Fruit fly (Drosophila melanogaster) whole organism, embryonic: Measurements from ENCODE around the gene Faa.
A peak's percentile ranks its signal among the peaks of the same experiment; 100 is the strongest.

Experiments used
- Abd-B ChIP-seq: fragments of 200-800 bp; sonication (Bioruptor generic); optimal IDR thresholded peaks from 2 replicates; lab custom pipeline; 2018; ENCODE audit warnings: missing biosample characterization, mild to moderate bottlenecking, missing genetic modification characterization, moderate library complexity
- CG12071 ChIP-seq: fragments of 200-800 bp; sonication (Bioruptor generic); optimal IDR thresholded peaks from 3 replicates; lab custom pipeline; 2018; ENCODE audit warnings: missing biosample characterization, mild to moderate bottlenecking, missing genetic modification characterization
- CG14860 ChIP-seq: fragments of 200-800 bp; sonication (Bioruptor generic); IDR thresholded peaks from 3 replicates; pipeline ENCODE4 v1.3.6; 2022; ENCODE audit warnings: missing biosample characterization, missing genetic modification characterization; ENCODE audit not compliant: partially characterized antibody
- CG1647 ChIP-seq: fragments of 200-800 bp; sonication (Bioruptor generic); optimal IDR thresholded peaks from 3 replicates; lab custom pipeline; 2016; ENCODE audit warnings: missing biosample characterization, missing genetic modification characterization
- CG16863 ChIP-seq: fragments of 200-800 bp; sonication (Bioruptor generic); optimal IDR thresholded peaks from 3 replicates; lab custom pipeline; 2016; ENCODE audit warnings: missing biosample characterization, missing genetic modification characterization
- CG17328 ChIP-seq: fragments of 200-800 bp; sonication (Bioruptor generic); IDR thresholded peaks from 2 replicates; pipeline ENCODE4 v1.3.6; 2022; ENCODE audit warnings: missing biosample characterization, missing genetic modification characterization
- CG17802 ChIP-seq: fragments of 200-800 bp; sonication (Bioruptor generic); optimal IDR thresholded peaks from 2 replicates; lab custom pipeline; 2018; ENCODE audit warnings: missing biosample characterization, mild to moderate bottlenecking, missing genetic modification characterization, moderate library complexity
- CG18011 ChIP-seq: fragments of 200-800 bp; sonication (Bioruptor generic); optimal IDR thresholded peaks from 2 replicates; lab custom pipeline; 2017; ENCODE audit warnings: missing biosample characterization, missing genetic modification characterization, mild to moderate bottlenecking, moderate library complexity, missing genotype
- CG31224 ChIP-seq: fragments of 200-800 bp; sonication (Bioruptor generic); IDR thresholded peaks from 2 replicates; pipeline ENCODE4 v1.3.6; 2022; ENCODE audit warnings: missing biosample characterization, missing genetic modification characterization
- CG31388 ChIP-seq: fragments of 200-800 bp; sonication (Bioruptor generic); optimal IDR thresholded peaks from 2 replicates; lab custom pipeline; 2016; ENCODE audit warnings: missing biosample characterization, missing genetic modification characterization
- CG32532 ChIP-seq: fragments of 200-800 bp; sonication (Bioruptor generic); IDR thresholded peaks from 2 replicates; pipeline ENCODE4 v1.3.6; 2022; ENCODE audit warnings: missing biosample characterization, missing genetic modification characterization
- CG32767 ChIP-seq: fragments of 200-800 bp; sonication (Bioruptor generic); IDR thresholded peaks from 2 replicates; pipeline ENCODE4 v1.3.6; 2022; ENCODE audit warnings: missing biosample characterization, missing genetic modification characterization
- CG4328 ChIP-seq: fragments of 200-800 bp; sonication (Bioruptor generic); optimal IDR thresholded peaks from 3 replicates; lab custom pipeline; 2017; ENCODE audit warnings: missing biosample characterization, missing genetic modification reagents, missing genetic modification characterization
- CG6791 ChIP-seq: fragments of 200-800 bp; sonication (Bioruptor generic); IDR thresholded peaks from 3 replicates; pipeline ENCODE4 v1.3.6; 2022; ENCODE audit warnings: missing biosample characterization, missing genetic modification characterization; ENCODE audit not compliant: partially characterized antibody
- CG7786 ChIP-seq: fragments of 200-800 bp; sonication (Bioruptor generic); optimal IDR thresholded peaks from 2 replicates; lab custom pipeline; 2016; ENCODE audit warnings: missing biosample characterization, missing genetic modification characterization
- CG8924 ChIP-seq: fragments of 200-800 bp; optimal IDR thresholded peaks from 3 replicates; lab custom pipeline; 2019; ENCODE audit warnings: missing biosample characterization, mild to moderate bottlenecking, missing genetic modification characterization, moderate library complexity
- CG9215 ChIP-seq: fragments of 200-800 bp; sonication (Bioruptor generic); IDR thresholded peaks from 2 replicates; pipeline ENCODE4 v1.3.6; 2022; ENCODE audit warnings: missing biosample characterization, missing genetic modification characterization
- CG9817 ChIP-seq: fragments of 200-800 bp; sonication (Bioruptor generic); optimal IDR thresholded peaks from 2 replicates; lab custom pipeline; 2018; ENCODE audit warnings: missing biosample characterization, mild to moderate bottlenecking, missing genetic modification characterization, moderate library complexity
- CHES-1-like ChIP-seq: fragments of 200-800 bp; sonication (Bioruptor generic); optimal IDR thresholded peaks from 2 replicates; lab custom pipeline; 2016; ENCODE audit warnings: missing biosample characterization, missing genetic modification characterization
- Dip3 ChIP-seq: fragments of 200-800 bp; sonication (Bioruptor generic); optimal IDR thresholded peaks from 3 replicates; lab custom pipeline; 2016; ENCODE audit warnings: missing biosample characterization, missing genetic modification characterization
- E2f2 ChIP-seq: fragments of 200-800 bp; sonication (Bioruptor generic); IDR thresholded peaks from 2 replicates; pipeline ENCODE4 v1.3.6; 2022; ENCODE audit warnings: missing biosample characterization, missing genetic modification characterization
- Eip74EF ChIP-seq, 2 experiments: fragments of 200-800 bp in 1 of 2; fragments of >200 bp in 1 of 2; sonication (Bioruptor generic) in 1 of 2; optimal IDR thresholded peaks; 2 replicates each; lab custom pipeline; 2017 to 2019; ENCODE audit warnings: missing biosample characterization in 2 of 2, missing genetic modification characterization in 2 of 2, mild to moderate bottlenecking in 1 of 2, moderate library complexity in 1 of 2
- Hr39 ChIP-seq: fragments of >200 bp; optimal IDR thresholded peaks from 2 replicates; lab custom pipeline; 2017
- MBD-R2 ChIP-seq: fragments of 200-800 bp; sonication (Bioruptor generic); IDR thresholded peaks from 2 replicates; pipeline ENCODE4 v1.3.6; 2022; ENCODE audit warnings: missing biosample characterization, missing genetic modification characterization
- MESR4 ChIP-seq: fragments of 200-800 bp; sonication (Bioruptor generic); optimal IDR thresholded peaks from 2 replicates; lab custom pipeline; 2018; ENCODE audit warnings: missing biosample characterization, mild to moderate bottlenecking, missing genetic modification characterization, moderate library complexity
- Max ChIP-seq: fragments of 200-800 bp; sonication (Bioruptor generic); optimal IDR thresholded peaks from 2 replicates; lab custom pipeline; 2016; ENCODE audit warnings: missing biosample characterization, mild to moderate bottlenecking, missing genetic modification characterization
- NFAT ChIP-seq: fragments of 200-800 bp; sonication (Bioruptor generic); IDR thresholded peaks from 2 replicates; pipeline ENCODE4 v1.3.6; 2022; ENCODE audit warnings: missing biosample characterization, missing genetic modification characterization
- NfI ChIP-seq: fragments of 200-800 bp; sonication (Bioruptor generic); optimal IDR thresholded peaks from 3 replicates; lab custom pipeline; 2018; ENCODE audit warnings: missing biosample characterization, mild to moderate bottlenecking, missing genetic modification characterization, moderate library complexity
- Pdp1 ChIP-seq, 2 experiments: fragments of 200-800 bp; sonication (Bioruptor generic); optimal IDR thresholded peaks; 3 replicates each; lab custom pipeline; 2016; ENCODE audit warnings: missing biosample characterization in 2 of 2, missing genetic modification characterization in 2 of 2, mild to moderate bottlenecking in 1 of 2, moderate library complexity in 1 of 2
- Tbp ChIP-seq: fragments of >200 bp; optimal IDR thresholded peaks from 2 replicates; lab custom pipeline; 2018; ENCODE audit warnings: missing biosample characterization, missing genetic modification characterization
- caup ChIP-seq: fragments of 200-800 bp; sonication (Bioruptor generic); optimal IDR thresholded peaks from 3 replicates; lab custom pipeline; 2017; ENCODE audit warnings: missing biosample characterization, mild to moderate bottlenecking, missing genetic modification characterization, moderate library complexity; ENCODE audit not compliant: severe bottlenecking
- cg ChIP-seq: fragments of 200-800 bp; sonication (Bioruptor generic); optimal IDR thresholded peaks from 3 replicates; lab custom pipeline; 2019; ENCODE audit warnings: missing biosample characterization, mild to moderate bottlenecking, missing genetic modification characterization, moderate library complexity
- chn ChIP-seq: fragments of 200-800 bp; sonication (Bioruptor generic); optimal IDR thresholded peaks from 2 replicates; lab custom pipeline; 2016; ENCODE audit warnings: missing biosample characterization, missing genetic modification characterization
- danr ChIP-seq: fragments of 200-800 bp; sonication (Bioruptor generic); IDR thresholded peaks from 2 replicates; pipeline ENCODE4 v1.3.6; 2022; ENCODE audit warnings: missing biosample characterization, missing genetic modification characterization
- dimm ChIP-seq: fragments of 200-800 bp; sonication (Bioruptor generic); IDR thresholded peaks from 2 replicates; pipeline ENCODE4 v1.3.6; 2022; ENCODE audit warnings: missing biosample characterization, missing genetic modification characterization
- en ChIP-seq: fragments of 200-800 bp; sonication (Bioruptor generic); optimal IDR thresholded peaks from 2 replicates; lab custom pipeline; 2016; ENCODE audit warnings: missing biosample characterization, missing genetic modification characterization
- fru ChIP-seq: fragments of >200 bp; optimal IDR thresholded peaks from 2 replicates; lab custom pipeline; 2017
- gcm ChIP-seq: fragments of 200-800 bp; sonication (Bioruptor generic); optimal IDR thresholded peaks from 2 replicates; lab custom pipeline; 2019; ENCODE audit warnings: missing biosample characterization, mild to moderate bottlenecking, missing genetic modification characterization, moderate library complexity
- gem ChIP-seq: fragments of 200-800 bp; sonication (Bioruptor generic); optimal IDR thresholded peaks from 2 replicates; lab custom pipeline; 2019; ENCODE audit warnings: missing biosample characterization, mild to moderate bottlenecking, missing genetic modification characterization, moderate library complexity
- lbe ChIP-seq: fragments of 200-800 bp; sonication (Bioruptor generic); optimal IDR thresholded peaks from 2 replicates; lab custom pipeline; 2016; ENCODE audit warnings: missing biosample characterization, mild to moderate bottlenecking, missing genetic modification characterization
- odd ChIP-seq: fragments of 200-800 bp; sonication (Bioruptor generic); optimal IDR thresholded peaks from 2 replicates; lab custom pipeline; 2017; ENCODE audit warnings: missing biosample characterization, mild to moderate bottlenecking, missing genetic modification characterization
- otp ChIP-seq: fragments of 200-800 bp; sonication (Bioruptor generic); IDR thresholded peaks from 3 replicates; pipeline ENCODE4, ENCODE4 v1.3.6; 2022; ENCODE audit warnings: missing biosample characterization, missing genetic modification characterization
- pan ChIP-seq, 4 experiments: fragments of >200 bp in 3 of 4; fragments of 200-800 bp in 1 of 4; sonication (Bioruptor generic) in 1 of 4; optimal IDR thresholded peaks in 3 of 4; IDR thresholded peaks in 1 of 4; 2 replicates each; pipeline versions ENCODE4 v1.3.6 to Lab custom; 2017 to 2022; ENCODE audit warnings: missing biosample characterization in 2 of 4, missing genetic modification characterization in 2 of 4, mixed read lengths in 1 of 4
- peb ChIP-seq: fragments of 200-800 bp; sonication (Bioruptor generic); IDR thresholded peaks from 2 replicates; pipeline ENCODE4 v1.3.6; 2022; ENCODE audit warnings: missing biosample characterization, missing genetic modification characterization
- ro ChIP-seq: fragments of 200-800 bp; sonication (Bioruptor generic); IDR thresholded peaks from 2 replicates; pipeline ENCODE4 v1.3.6; 2022; ENCODE audit warnings: missing biosample characterization, missing genetic modification characterization
- tio ChIP-seq: fragments of 200-800 bp; sonication (Bioruptor generic); optimal IDR thresholded peaks from 2 replicates; lab custom pipeline; 2017; ENCODE audit warnings: missing biosample characterization, missing genetic modification characterization, inconsistent platforms
- wor ChIP-seq: fragments of 200-800 bp; sonication (Bioruptor generic); IDR thresholded peaks from 2 replicates; pipeline ENCODE4 v1.3.6; 2022; ENCODE audit warnings: missing biosample characterization, missing genetic modification characterization
- zf30C ChIP-seq: fragments of 200-800 bp; sonication (Bioruptor generic); optimal IDR thresholded peaks from 3 replicates; lab custom pipeline; 2018; ENCODE audit warnings: missing biosample characterization, mild to moderate bottlenecking, missing genetic modification characterization
- zfh1 ChIP-seq: fragments of 200-800 bp; sonication (Bioruptor generic); IDR thresholded peaks from 3 replicates; pipeline ENCODE4 v1.3.6; 2022; ENCODE audit warnings: missing biosample characterization, missing genetic modification characterization

Gene Faa

DNA sequence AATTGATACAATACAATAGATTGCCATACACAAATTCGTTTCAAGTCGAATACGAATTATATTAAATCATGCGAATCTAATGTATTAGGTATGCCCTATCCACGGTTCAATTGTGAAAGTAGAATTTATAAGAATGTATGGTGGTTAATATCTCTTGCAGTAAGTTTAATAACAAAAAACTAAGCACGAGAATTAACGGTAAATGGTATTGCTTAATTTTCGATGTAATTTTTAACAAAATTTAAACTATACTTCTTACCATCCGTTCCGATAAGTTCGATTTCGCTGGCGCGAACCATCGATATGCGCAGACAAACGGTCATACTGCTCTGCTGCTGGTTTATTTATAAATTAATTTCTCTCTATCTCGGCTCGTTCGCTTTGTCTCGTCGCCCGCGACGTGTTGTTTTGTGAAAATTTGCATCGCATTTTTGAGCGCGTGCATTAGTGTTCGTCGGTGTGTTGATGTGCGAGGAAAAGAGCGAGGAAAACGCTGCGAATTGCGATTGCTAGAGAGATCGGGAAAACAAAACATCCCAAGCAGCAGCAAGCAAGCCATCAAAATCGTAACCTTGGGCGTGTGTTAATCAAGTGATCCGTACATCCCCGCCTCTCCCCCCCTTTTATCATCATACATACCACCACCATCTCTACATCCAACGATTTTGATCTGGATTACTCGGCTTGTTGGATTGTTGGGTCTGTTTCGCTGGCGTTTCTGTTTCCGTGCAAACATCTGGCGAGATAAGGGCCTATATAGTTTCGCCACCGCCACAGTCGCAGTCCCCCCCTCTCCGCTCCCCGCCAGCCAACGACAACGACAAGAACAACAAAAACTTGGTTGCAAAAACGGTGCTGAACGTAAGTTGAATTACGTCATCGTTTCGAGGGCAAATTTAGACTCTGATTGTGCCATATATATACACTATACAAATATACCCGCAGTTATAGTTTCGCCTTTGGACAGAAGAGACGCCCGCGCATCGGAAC lies 29.8 kb upstream of the Faa start, which contains the start of gene Fit1 (continued):
- TF ChIP-seq CG7786 (GFP tag; lab: Kevin White, UChicago): no peak
- no peak for TF ChIP-seq CG16863
- no peak for TF ChIP-seq ro (GFP tag; lab: Robert Waterston, UW)
- TF ChIP-seq CHES-1-like (GFP tag; lab: Kevin White, UChicago): no peak
- TF ChIP-seq CG4328 (GFP tag; lab: Kevin White, UChicago): no peak
- TF ChIP-seq CG8924 (tag; lab: Kevin White, UChicago): peak; percentile 38
- TF ChIP-seq fru (lab: Kevin White, UChicago): no peak
- no peak for TF ChIP-seq CG17802 (tag; lab: Kevin White, UChicago)
- no peak for TF ChIP-seq zfh1
- no peak for TF ChIP-seq gcm (GFP tag; lab: Kevin White, UChicago)
- TF ChIP-seq pan (optimal IDR thresholded peaks at IDR 0.05; lab: Kevin White, UChicago): no peak
- TF ChIP-seq pan (GFP tag; optimal IDR thresholded peaks at IDR 0.05 in 1 of 2, IDR thresholded peaks at IDR 0.05 in 1 of 2): peak in 1 of 2 experiments; percentile 7
- TF ChIP-seq otp (GFP tag; lab: Robert Waterston, UW): no peak
- no peak for TF ChIP-seq CG32532 (GFP tag; lab: Robert Waterston, UW)
- TF ChIP-seq Hr39 (lab: Kevin White, UChicago): no peak
- no peak for TF ChIP-seq Tbp (GFP tag; lab: Kevin White, UChicago)
- peak; percentile 40; the same call in 2 of the 3 replicates for TF ChIP-seq CG14860
- TF ChIP-seq CG6791 (GFP tag; lab: Robert Waterston, UW): peak; percentile 73
- TF ChIP-seq MBD-R2 (GFP tag; lab: Robert Waterston, UW): no peak
- TF ChIP-seq wor: no peak
- TF ChIP-seq en (GFP tag; lab: Kevin White, UChicago): no peak
- TF ChIP-seq cg (GFP tag; lab: Kevin White, UChicago): peak; percentile 42
- peak; percentile 76 for TF ChIP-seq E2f2 (GFP tag; lab: Robert Waterston, UW)
- TF ChIP-seq Max (GFP tag; lab: Kevin White, UChicago): no peak
- TF ChIP-seq NFAT (GFP tag; lab: Robert Waterston, UW): no peak
- TF ChIP-seq tio: no peak
- TF ChIP-seq Abd-B (GFP tag; lab: Kevin White, UChicago): no peak
- no peak for TF ChIP-seq lbe
- peak in 1 of 2 experiments; percentile 95 for TF ChIP-seq Pdp1 (GFP tag; optimal IDR thresholded peaks at IDR 0.05; lab: Kevin White, UChicago)
- TF ChIP-seq CG32767 (GFP tag; lab: Robert Waterston, UW): no peak
- no peak for TF ChIP-seq danr (GFP tag; lab: Robert Waterston, UW)
- no peak for TF ChIP-seq CG18011 (GFP tag; lab: Kevin White, UChicago)
- TF ChIP-seq caup (GFP tag; lab: Kevin White, UChicago): no peak
- TF ChIP-seq zf30C: no peak
- TF ChIP-seq odd (GFP tag; lab: Kevin White, UChicago): no peak
- TF ChIP-seq CG1647 (GFP tag; lab: Kevin White, UChicago): peak; percentile 32
- TF ChIP-seq Eip74EF (GFP tag; optimal IDR thresholded peaks at IDR 0.05; lab: Kevin White, UChicago): peak in 1 of 2 experiments; percentile 44
- no peak for TF ChIP-seq Dip3 (GFP tag; lab: Kevin White, UChicago)
- no peak for TF ChIP-seq gem (tag; lab: Kevin White, UChicago)
- TF ChIP-seq CG9215: no peak
- TF ChIP-seq CG9817 (tag; lab: Kevin White, UChicago): no peak
- TF ChIP-seq CG31224 (GFP tag; lab: Robert Waterston, UW): no peak
- TF ChIP-seq dimm (GFP tag; lab: Robert Waterston, UW): no peak
- TF ChIP-seq NfI (GFP tag; lab: Kevin White, UChicago): no peak
- TF ChIP-seq MESR4 (GFP tag; lab: Kevin White, UChicago): peak; percentile 75
- no peak for TF ChIP-seq chn
- no peak for TF ChIP-seq CG12071 (GFP tag; lab: Kevin White, UChicago)
- no peak for TF ChIP-seq CG31388 (GFP tag; lab: Kevin White, UChicago)
- no peak for TF ChIP-seq CG17328 (GFP tag; lab: Robert Waterston, UW)
- no peak for TF ChIP-seq peb (GFP tag; lab: Robert Waterston, UW)
